Worm (Caenorhabditis elegans) whole organism, L4 larva: ENCODE results near the gene C27F2.4.
A peak's percentile ranks its signal among the peaks of the same experiment; 100 is the strongest.

Experiments
- F26F4.8 ChIP-seq: fragments of 200-800 bp; sonication (Bioruptor generic); conservative IDR thresholded peaks from 2 replicates; pipeline ENCODE4 v1.3.6; 2022; ENCODE audit warnings: missing genetic modification characterization, missing compliant biosample characterization
- F37D6.2 ChIP-seq: sonication (generic microtip); optimal IDR thresholded peaks from 2 replicates; lab custom pipeline; 2016; ENCODE audit warnings: mild to moderate bottlenecking, missing genetic modification characterization, missing compliant biosample characterization
- F49E8.2 ChIP-seq: sonication (generic microtip); optimal IDR thresholded peaks from 2 replicates; lab custom pipeline; 2016; ENCODE audit warnings: missing compliant biosample characterization, mild to moderate bottlenecking, missing genetic modification characterization, borderline replicate concordance
- T20F7.1 ChIP-seq: fragments of 200-800 bp; sonication (Bioruptor generic); optimal IDR thresholded peaks from 2 replicates; lab custom pipeline; 2018; ENCODE audit warnings: mild to moderate bottlenecking, missing genetic modification characterization, missing compliant biosample characterization
- T26A8.4 ChIP-seq: fragments of 200-800 bp; sonication (Bioruptor generic); IDR thresholded peaks from 2 replicates; pipeline ENCODE4 v1.3.6; 2022; ENCODE audit warnings: missing genetic modification characterization, missing compliant biosample characterization
- Y105C5A.15 ChIP-seq: fragments of 200-800 bp; sonication (Bioruptor generic); IDR thresholded peaks from 2 replicates; pipeline ENCODE4 v1.3.6; 2022; ENCODE audit warnings: missing genetic modification characterization, missing compliant biosample characterization
- ZK337.2 ChIP-seq: fragments of 200-800 bp; sonication (Bioruptor generic); IDR thresholded peaks from 2 replicates; pipeline ENCODE4 v1.3.6; 2022; ENCODE audit warnings: missing genetic modification reagents, missing genetic modification characterization, missing compliant biosample characterization
- ZK546.5 ChIP-seq, 2 experiments: sonication (generic microtip); optimal IDR thresholded peaks; 2 replicates each; lab custom pipeline; 2017; ENCODE audit warnings: missing biosample characterization in 2 of 2, missing genetic modification characterization in 2 of 2
- aly-2 ChIP-seq: sonication (generic microtip); optimal IDR thresholded peaks from 2 replicates; lab custom pipeline; 2018; ENCODE audit warnings: missing biosample characterization, missing genetic modification characterization
- arid-1 ChIP-seq: fragments of 200-800 bp; sonication (Bioruptor generic); conservative IDR thresholded peaks from 2 replicates; pipeline ENCODE4 v1.3.6; 2022; ENCODE audit warnings: missing genetic modification reagents, missing genetic modification characterization, missing compliant biosample characterization
- attf-4 ChIP-seq: sonication (generic microtip); optimal IDR thresholded peaks from 3 replicates; lab custom pipeline; 2017; ENCODE audit warnings: missing biosample characterization, missing genetic modification characterization
- ceh-20 ChIP-seq: fragments of 200-800 bp; sonication (Bioruptor generic); IDR thresholded peaks from 2 replicates; pipeline ENCODE4 v1.3.6; 2022; ENCODE audit warnings: missing genetic modification reagents, missing genetic modification characterization, missing compliant biosample characterization
- ceh-28 ChIP-seq: fragments of 150-350 bp; optimal IDR thresholded peaks from 2 replicates; lab custom pipeline; 2014; ENCODE audit warnings: missing biosample characterization, missing genetic modification reagents, missing genetic modification characterization
- ceh-44 ChIP-seq: fragments of 200-800 bp; sonication (Bioruptor generic); IDR thresholded peaks from 2 replicates; pipeline ENCODE4 v1.3.6; 2022; ENCODE audit warnings: missing genetic modification reagents, missing genetic modification characterization, missing compliant biosample characterization
- ctbp-1 ChIP-seq: fragments of 200-800 bp; sonication (Bioruptor generic); IDR thresholded peaks from 2 replicates; pipeline ENCODE4 v1.3.6; 2022; ENCODE audit warnings: missing genetic modification reagents, missing genetic modification characterization, missing compliant biosample characterization
- dmd-8 ChIP-seq: fragments of 200-800 bp; sonication (Bioruptor generic); IDR thresholded peaks from 2 replicates; pipeline ENCODE4 v1.3.6; 2022; ENCODE audit warnings: missing genetic modification characterization, missing compliant biosample characterization
- dpl-1 ChIP-seq: fragments of 150-350 bp; optimal IDR thresholded peaks from 2 replicates; lab custom pipeline; 2014; ENCODE audit warnings: missing biosample characterization, missing genetic modification reagents, missing genetic modification characterization
- duxl-1 ChIP-seq: sonication (generic microtip); optimal IDR thresholded peaks from 2 replicates; lab custom pipeline; 2016; ENCODE audit warnings: mild to moderate bottlenecking, missing genetic modification characterization, moderate library complexity, missing compliant biosample characterization; ENCODE audit not compliant: poor library complexity
- fkh-10 ChIP-seq: fragments of 150-350 bp; optimal IDR thresholded peaks from 2 replicates; lab custom pipeline; 2014; ENCODE audit warnings: missing biosample characterization, missing genetic modification reagents, missing genetic modification characterization
- fos-1 ChIP-seq: fragments of 150-350 bp; optimal IDR thresholded peaks from 2 replicates; lab custom pipeline; 2014; ENCODE audit warnings: missing biosample characterization, missing genetic modification characterization
- gei-8 ChIP-seq: fragments of 200-800 bp; sonication (Bioruptor generic); optimal IDR thresholded peaks from 2 replicates; lab custom pipeline; 2018; ENCODE audit warnings: mild to moderate bottlenecking, missing genetic modification characterization, missing compliant biosample characterization
- hlh-30 ChIP-seq: sonication (generic microtip); optimal IDR thresholded peaks from 2 replicates; lab custom pipeline; 2017; ENCODE audit warnings: antibody characterized with exemption, mild to moderate bottlenecking, missing genetic modification characterization, missing compliant biosample characterization; ENCODE audit not compliant: insufficient read depth
- hmg-1.1 ChIP-seq: fragments of 200-800 bp; sonication (Bioruptor generic); IDR thresholded peaks from 2 replicates; pipeline ENCODE4 v1.3.6; 2022; ENCODE audit warnings: missing genetic modification reagents, missing genetic modification characterization, missing compliant biosample characterization
- jun-1 ChIP-seq: fragments of 150-350 bp; optimal IDR thresholded peaks from 2 replicates; lab custom pipeline; 2014; ENCODE audit warnings: missing biosample characterization, missing genetic modification reagents, missing genetic modification characterization
- lim-7 ChIP-seq: fragments of 200-800 bp; sonication (Bioruptor generic); IDR thresholded peaks from 2 replicates; pipeline ENCODE4 v1.3.6; 2022; ENCODE audit warnings: missing genetic modification characterization, missing compliant biosample characterization
- lin-29 ChIP-seq: fragments of 200-800 bp; sonication (Bioruptor generic); IDR thresholded peaks from 2 replicates; pipeline ENCODE4 v1.3.6; 2022; ENCODE audit warnings: missing genetic modification reagents, missing genetic modification characterization, missing compliant biosample characterization
- lin-39 ChIP-seq: fragments of 150-350 bp; optimal IDR thresholded peaks from 2 replicates; lab custom pipeline; 2014; ENCODE audit warnings: missing biosample characterization, missing genetic modification reagents, missing genetic modification characterization
- lsy-2 ChIP-seq, 2 experiments: fragments of 150-350 bp in 1 of 2; sonication (generic microtip) in 1 of 2; optimal IDR thresholded peaks; 2 replicates each; lab custom pipeline; 2014 to 2017; ENCODE audit warnings: missing biosample characterization in 2 of 2, missing genetic modification characterization in 2 of 2
- madf-5 ChIP-seq, 2 experiments: fragments of 200-800 bp; sonication (Bioruptor generic); IDR thresholded peaks; 2 replicates each; pipeline ENCODE4 v1.3.6; 2022; ENCODE audit warnings: missing compliant biosample characterization in 2 of 2, missing genetic modification characterization in 2 of 2
- mdl-1 ChIP-seq, 2 experiments: fragments of 150-350 bp in 1 of 2; sonication (generic microtip) in 1 of 2; optimal IDR thresholded peaks; 2 replicates each; lab custom pipeline; 2014 to 2017; ENCODE audit warnings: missing biosample characterization in 2 of 2, missing genetic modification characterization in 2 of 2
- nhr-102 ChIP-seq: sonication (generic microtip); optimal IDR thresholded peaks from 2 replicates; lab custom pipeline; 2016; ENCODE audit warnings: mild to moderate bottlenecking, missing genetic modification characterization, moderate library complexity, missing compliant biosample characterization
- nhr-111 ChIP-seq: fragments of 200-800 bp; sonication (Bioruptor generic); optimal IDR thresholded peaks from 2 replicates; lab custom pipeline; 2018; ENCODE audit warnings: mild to moderate bottlenecking, missing genetic modification characterization, missing compliant biosample characterization
- nhr-237 ChIP-seq: sonication (generic microtip); optimal IDR thresholded peaks from 2 replicates; lab custom pipeline; 2017; ENCODE audit warnings: missing biosample characterization, missing genetic modification characterization
- nhr-28 ChIP-seq: fragments of 150-350 bp; optimal IDR thresholded peaks from 2 replicates; lab custom pipeline; 2014; ENCODE audit warnings: missing biosample characterization, missing genetic modification characterization
- nhr-41 ChIP-seq: fragments of 200-800 bp; sonication (Bioruptor generic); IDR thresholded peaks from 2 replicates; pipeline ENCODE4 v1.3.6; 2022; ENCODE audit warnings: missing genetic modification reagents, missing genetic modification characterization, missing compliant biosample characterization
- nhr-6 ChIP-seq: fragments of 150-350 bp; optimal IDR thresholded peaks from 2 replicates; lab custom pipeline; 2014; ENCODE audit warnings: missing biosample characterization, missing genetic modification characterization
- nhr-76 ChIP-seq: fragments of 150-350 bp; optimal IDR thresholded peaks from 2 replicates; lab custom pipeline; 2014; ENCODE audit warnings: missing biosample characterization, missing genetic modification characterization
- pha-4 ChIP-seq, 2 experiments: fragments of 150-350 bp in 1 of 2; fragments of 200-800 bp in 1 of 2; sonication (Bioruptor generic) in 1 of 2; IDR thresholded peaks in 1 of 2; optimal IDR thresholded peaks in 1 of 2; 2 replicates each; pipeline versions ENCODE4 v1.3.6 to Lab custom; 2014 to 2022; ENCODE audit warnings: missing genetic modification characterization in 2 of 2, missing genetic modification reagents in 2 of 2, missing biosample characterization in 1 of 2, missing compliant biosample characterization in 1 of 2
- php-3 ChIP-seq: fragments of 200-800 bp; sonication (Bioruptor generic); IDR thresholded peaks from 2 replicates; pipeline ENCODE4 v1.3.6; 2022; ENCODE audit warnings: missing genetic modification reagents, missing genetic modification characterization, missing compliant biosample characterization
- pqm-1 ChIP-seq: sonication (generic microtip); optimal IDR thresholded peaks from 2 replicates; lab custom pipeline; 2017; ENCODE audit warnings: missing biosample characterization, missing genetic modification characterization
- rbr-2 ChIP-seq: sonication (generic microtip); optimal IDR thresholded peaks from 2 replicates; lab custom pipeline; 2016; ENCODE audit warnings: missing genotype, missing genetic modification characterization, missing compliant biosample characterization
- saeg-2 ChIP-seq: fragments of 200-800 bp; sonication (Bioruptor generic); IDR thresholded peaks from 2 replicates; pipeline ENCODE4 v1.3.6; 2022; ENCODE audit warnings: missing genetic modification reagents, missing genetic modification characterization, missing compliant biosample characterization
- set-16 ChIP-seq: fragments of 200-800 bp; sonication (Bioruptor generic); IDR thresholded peaks from 2 replicates; pipeline ENCODE4 v1.3.6; 2022; ENCODE audit warnings: missing genetic modification reagents, missing genetic modification characterization, missing compliant biosample characterization
- skn-1 ChIP-seq: fragments of 150-350 bp; optimal IDR thresholded peaks from 2 replicates; lab custom pipeline; 2014; ENCODE audit warnings: missing biosample characterization, missing genetic modification characterization
- snpc-1.2 ChIP-seq: fragments of 200-800 bp; sonication (Bioruptor generic); IDR thresholded peaks from 2 replicates; pipeline ENCODE4 v1.3.6; 2022; ENCODE audit warnings: missing genetic modification reagents, missing genetic modification characterization, missing compliant biosample characterization
- snpc-4 ChIP-seq: fragments of 150-350 bp; optimal IDR thresholded peaks from 2 replicates; lab custom pipeline; 2014; ENCODE audit warnings: missing biosample characterization, missing genetic modification characterization
- spr-1 ChIP-seq: sonication (generic microtip); optimal IDR thresholded peaks from 2 replicates; lab custom pipeline; 2016; ENCODE audit warnings: mild to moderate bottlenecking, missing genetic modification characterization, missing compliant biosample characterization
- tag-97 ChIP-seq: fragments of 200-800 bp; sonication (Bioruptor generic); IDR thresholded peaks from 2 replicates; pipeline ENCODE4 v1.3.6; 2022; ENCODE audit warnings: missing genetic modification characterization, missing compliant biosample characterization
- unc-62 ChIP-seq, 3 experiments: fragments of 150-350 bp in 1 of 3; sonication (generic microtip); optimal IDR thresholded peaks in 2 of 3; peaks in 1 of 3; 1 replicate in 1 of 3; 2 replicates in 2 of 3; lab custom pipeline; 2014 to 2017; ENCODE audit warnings: missing biosample characterization in 3 of 3, missing genetic modification characterization in 3 of 3, missing genetic modification reagents in 3 of 3, missing genotype in 1 of 3
- zag-1 ChIP-seq: fragments of 150-350 bp; optimal IDR thresholded peaks from 2 replicates; lab custom pipeline; 2014; ENCODE audit warnings: missing biosample characterization, missing genetic modification characterization
- zfp-3 ChIP-seq: fragments of 200-800 bp; sonication (Bioruptor generic); conservative IDR thresholded peaks from 2 replicates; pipeline ENCODE4 v1.3.6; 2022; ENCODE audit warnings: missing genetic modification reagents, missing genetic modification characterization, missing compliant biosample characterization
- zip-11 ChIP-seq: fragments of 200-800 bp; sonication (Bioruptor generic); IDR thresholded peaks from 2 replicates; pipeline ENCODE4 v1.3.6; 2022; ENCODE audit warnings: missing genetic modification characterization, missing compliant biosample characterization

C27F2.4 gene

ce11 chrIII:4912317-4912716 is 47.8 kb downstream of the C27F2.4 start, which contains the start of the genes F26F4.9 and cee-1 (continued):
- no peak for TF ChIP-seq pqm-1 (tag; lab: Kevin White, UChicago)
- TF ChIP-seq snpc-4 (tag; lab: Kevin White, UChicago) = no peak
- peak; percentile 4 for TF ChIP-seq F49E8.2 (tag; lab: Kevin White, UChicago)
- TF ChIP-seq arid-1 = no peak
- TF ChIP-seq unc-62 (GFP tag; optimal IDR thresholded peaks at IDR 0.05 in 1 of 2; lab: Kevin White, UChicago) = no peak
- no peak for TF ChIP-seq unc-62 (tag; optimal IDR thresholded peaks at IDR 0.05; lab: Kevin White, UChicago)
- no peak for TF ChIP-seq lin-39 (tag; lab: Kevin White, UChicago)
- TF ChIP-seq gei-8 (GFP tag; lab: Kevin White, UChicago) = no peak
- no peak for TF ChIP-seq nhr-76 (tag; lab: Kevin White, UChicago)
- TF ChIP-seq lsy-2 (tag; optimal IDR thresholded peaks at IDR 0.05; lab: Kevin White, UChicago) = peak in 1 of 2 experiments; percentile 74
- TF ChIP-seq rbr-2 (tag; lab: Kevin White, UChicago) = peak; percentile 32
- no peak for TF ChIP-seq saeg-2 (GFP tag; lab: Robert Waterston, UW)
- TF ChIP-seq dmd-8 (GFP tag; lab: Robert Waterston, UW) = no peak
- no peak for TF ChIP-seq hlh-30 (tag; lab: Kevin White, UChicago)
- TF ChIP-seq ceh-20 (GFP tag; lab: Robert Waterston, UW) = no peak
- no peak for TF ChIP-seq jun-1
- no peak for TF ChIP-seq fkh-10 (GFP tag; lab: Kevin White, UChicago)
- TF ChIP-seq ZK546.5 (tag; optimal IDR thresholded peaks at IDR 0.05; lab: Kevin White, UChicago) = no peak
- no peak for TF ChIP-seq zip-11
- TF ChIP-seq nhr-41 = no peak
- TF ChIP-seq dpl-1 (GFP tag; lab: Kevin White, UChicago) = peak; percentile 78
- TF ChIP-seq nhr-102 (tag; lab: Kevin White, UChicago) = no peak
- no peak for TF ChIP-seq zag-1
- no peak for TF ChIP-seq lim-7 (GFP tag; lab: Robert Waterston, UW)
- no peak for TF ChIP-seq spr-1 (tag; lab: Kevin White, UChicago)
- no peak for TF ChIP-seq skn-1
- no peak for TF ChIP-seq pha-4 (GFP tag; IDR thresholded peaks at IDR 0.05; lab: Robert Waterston, UW)
- no peak for TF ChIP-seq pha-4 (tag; optimal IDR thresholded peaks at IDR 0.05; lab: Kevin White, UChicago)
- no peak for TF ChIP-seq attf-4 (tag; lab: Kevin White, UChicago)
- TF ChIP-seq T26A8.4 (GFP tag; lab: Robert Waterston, UW) = no peak
- no peak for TF ChIP-seq ceh-44 (GFP tag; lab: Robert Waterston, UW)
- no peak for TF ChIP-seq snpc-1.2 (GFP tag; lab: Robert Waterston, UW)
- no peak for TF ChIP-seq set-16 (GFP tag; lab: Robert Waterston, UW)
- TF ChIP-seq ctbp-1 (GFP tag; lab: Robert Waterston, UW) = no peak
- no peak for TF ChIP-seq php-3
- no peak for TF ChIP-seq ceh-28
- no peak for TF ChIP-seq aly-2
- no peak for TF ChIP-seq tag-97 (GFP tag; lab: Robert Waterston, UW)
- TF ChIP-seq nhr-28 (tag; lab: Kevin White, UChicago) = peak; percentile 8
- no peak for TF ChIP-seq F26F4.8 (GFP tag; lab: Robert Waterston, UW)
- no peak for TF ChIP-seq F37D6.2 (tag; lab: Kevin White, UChicago)
- TF ChIP-seq mdl-1 (tag; optimal IDR thresholded peaks at IDR 0.05; lab: Kevin White, UChicago) = no peak
- no peak for TF ChIP-seq nhr-237
- TF ChIP-seq nhr-111 (GFP tag; lab: Kevin White, UChicago) = no peak
- no peak for TF ChIP-seq Y105C5A.15 (GFP tag; lab: Robert Waterston, UW)
- no peak for TF ChIP-seq duxl-1 (tag; lab: Kevin White, UChicago)
- TF ChIP-seq fos-1 (tag; lab: Kevin White, UChicago) = no peak
- TF ChIP-seq madf-5 (GFP tag; IDR thresholded peaks at IDR 0.05; lab: Robert Waterston, UW) = no peak
- TF ChIP-seq T20F7.1 = no peak
- no peak for TF ChIP-seq lin-29 (GFP tag; lab: Robert Waterston, UW)
- peak; percentile 73 for TF ChIP-seq ZK337.2 (GFP tag; lab: Robert Waterston, UW)
- TF ChIP-seq zfp-3 (GFP tag; lab: Robert Waterston, UW) = no peak
- TF ChIP-seq nhr-6 (tag; lab: Kevin White, UChicago) = no peak
- no peak for TF ChIP-seq hmg-1.1
